Worm (Caenorhabditis elegans) whole organism, L4 larva: ENCODE data around the gene fipr-13.

Source experiments
- F49E8.2 ChIP-seq: sonication (generic microtip); optimal IDR thresholded peaks from 2 replicates; lab custom pipeline; 2016; ENCODE audit warnings: missing compliant biosample characterization, mild to moderate bottlenecking, missing genetic modification characterization, borderline replicate concordance
- R02D3.7 ChIP-seq: fragments of 150-350 bp; sonication (generic microtip); optimal IDR thresholded peaks from 3 replicates; lab custom pipeline; 2014; ENCODE audit warnings: missing biosample characterization, missing genetic modification characterization
- T20F7.1 ChIP-seq: fragments of 200-800 bp; sonication (Bioruptor generic); optimal IDR thresholded peaks from 2 replicates; lab custom pipeline; 2018; ENCODE audit warnings: mild to moderate bottlenecking, missing genetic modification characterization, missing compliant biosample characterization
- Y105C5A.15 ChIP-seq: fragments of 200-800 bp; sonication (Bioruptor generic); IDR thresholded peaks from 2 replicates; pipeline ENCODE4 v1.3.6; 2022; ENCODE audit warnings: missing genetic modification characterization, missing compliant biosample characterization
- Y48G9A.11 ChIP-seq: fragments of 200-800 bp; sonication (Bioruptor generic); IDR thresholded peaks from 2 replicates; pipeline ENCODE4 v1.3.6; 2022; ENCODE audit warnings: missing genetic modification reagents, missing genetic modification characterization, missing compliant biosample characterization
- Y5F2A.4 ChIP-seq: fragments of 200-800 bp; sonication (Bioruptor generic); optimal IDR thresholded peaks from 2 replicates; lab custom pipeline; 2018; ENCODE audit warnings: mild to moderate bottlenecking, missing genetic modification characterization, missing compliant biosample characterization
- ZK337.2 ChIP-seq: fragments of 200-800 bp; sonication (Bioruptor generic); IDR thresholded peaks from 2 replicates; pipeline ENCODE4 v1.3.6; 2022; ENCODE audit warnings: missing genetic modification reagents, missing genetic modification characterization, missing compliant biosample characterization
- ZK546.5 ChIP-seq, 2 experiments: sonication (generic microtip); optimal IDR thresholded peaks; 2 replicates each; lab custom pipeline; 2017; ENCODE audit warnings: missing biosample characterization in 2 of 2, missing genetic modification characterization in 2 of 2
- ama-1 ChIP-seq: fragments of 150-350 bp; optimal IDR thresholded peaks from 2 replicates; lab custom pipeline; 2014; ENCODE audit warnings: inconsistent platforms, mixed read lengths
- arid-1 ChIP-seq: fragments of 200-800 bp; sonication (Bioruptor generic); conservative IDR thresholded peaks from 2 replicates; pipeline ENCODE4 v1.3.6; 2022; ENCODE audit warnings: missing genetic modification reagents, missing genetic modification characterization, missing compliant biosample characterization
- attf-4 ChIP-seq: sonication (generic microtip); optimal IDR thresholded peaks from 3 replicates; lab custom pipeline; 2017; ENCODE audit warnings: missing biosample characterization, missing genetic modification characterization
- ceh-28 ChIP-seq: fragments of 150-350 bp; optimal IDR thresholded peaks from 2 replicates; lab custom pipeline; 2014; ENCODE audit warnings: missing biosample characterization, missing genetic modification reagents, missing genetic modification characterization
- ceh-32 ChIP-seq: sonication (generic microtip); optimal IDR thresholded peaks from 2 replicates; lab custom pipeline; 2016; ENCODE audit warnings: mild to moderate bottlenecking, missing genetic modification characterization, missing compliant biosample characterization; ENCODE audit not compliant: poor library complexity
- ceh-82 ChIP-seq: sonication (generic microtip); optimal IDR thresholded peaks from 2 replicates; lab custom pipeline; 2017; ENCODE audit warnings: missing biosample characterization, missing genetic modification characterization
- ces-1 ChIP-seq: fragments of 150-350 bp; sonication (generic microtip); optimal IDR thresholded peaks from 4 replicates; lab custom pipeline; 2014; ENCODE audit warnings: missing biosample characterization, missing genetic modification reagents, missing genetic modification characterization
- cey-2 ChIP-seq: sonication (generic microtip); optimal IDR thresholded peaks from 3 replicates; lab custom pipeline; 2017; ENCODE audit warnings: missing genetic modification characterization, mild to moderate bottlenecking, missing compliant biosample characterization, antibody characterized with exemption, borderline replicate concordance; ENCODE audit not compliant: insufficient read depth
- ctbp-1 ChIP-seq: fragments of 200-800 bp; sonication (Bioruptor generic); IDR thresholded peaks from 2 replicates; pipeline ENCODE4 v1.3.6; 2022; ENCODE audit warnings: missing genetic modification reagents, missing genetic modification characterization, missing compliant biosample characterization
- daf-16 ChIP-seq, 3 experiments: sonication (generic microtip); optimal IDR thresholded peaks; 2 replicates each; lab custom pipeline; 2016 to 2017; ENCODE audit warnings: missing genetic modification characterization in 3 of 3, missing genetic modification reagents in 3 of 3, mild to moderate bottlenecking in 2 of 3, missing compliant biosample characterization in 2 of 3, missing biosample characterization in 1 of 3, moderate library complexity in 1 of 3
- dmd-6 ChIP-seq: fragments of 200-800 bp; sonication (Bioruptor generic); IDR thresholded peaks from 2 replicates; pipeline ENCODE4 v1.3.6; 2022; ENCODE audit warnings: missing genetic modification reagents, missing genetic modification characterization, missing compliant biosample characterization
- egl-27 ChIP-seq: sonication (generic microtip); optimal IDR thresholded peaks from 3 replicates; lab custom pipeline; 2017; ENCODE audit warnings: missing biosample characterization, missing genetic modification reagents, missing genetic modification characterization
- fkh-10 ChIP-seq: fragments of 150-350 bp; optimal IDR thresholded peaks from 2 replicates; lab custom pipeline; 2014; ENCODE audit warnings: missing biosample characterization, missing genetic modification reagents, missing genetic modification characterization
- fos-1 ChIP-seq: fragments of 150-350 bp; optimal IDR thresholded peaks from 2 replicates; lab custom pipeline; 2014; ENCODE audit warnings: missing biosample characterization, missing genetic modification characterization
- hif-1 ChIP-seq, 2 experiments: sonication (generic microtip); optimal IDR thresholded peaks; 2 replicates each; lab custom pipeline; 2016 to 2017; ENCODE audit warnings: missing compliant biosample characterization in 2 of 2, missing genetic modification characterization in 2 of 2, missing genetic modification reagents in 2 of 2, missing genotype in 2 of 2, mild to moderate bottlenecking in 1 of 2
- hlh-11 ChIP-seq: fragments of 200-800 bp; sonication (Bioruptor generic); optimal IDR thresholded peaks from 2 replicates; lab custom pipeline; 2018; ENCODE audit warnings: mild to moderate bottlenecking, missing genetic modification characterization, missing compliant biosample characterization
- hlh-30 ChIP-seq: sonication (generic microtip); optimal IDR thresholded peaks from 2 replicates; lab custom pipeline; 2017; ENCODE audit warnings: antibody characterized with exemption, mild to moderate bottlenecking, missing genetic modification characterization, missing compliant biosample characterization; ENCODE audit not compliant: insufficient read depth
- jun-1 ChIP-seq: fragments of 150-350 bp; optimal IDR thresholded peaks from 2 replicates; lab custom pipeline; 2014; ENCODE audit warnings: missing biosample characterization, missing genetic modification reagents, missing genetic modification characterization
- lim-7 ChIP-seq: fragments of 200-800 bp; sonication (Bioruptor generic); IDR thresholded peaks from 2 replicates; pipeline ENCODE4 v1.3.6; 2022; ENCODE audit warnings: missing genetic modification characterization, missing compliant biosample characterization
- lin-13 ChIP-seq: fragments of 150-350 bp; optimal IDR thresholded peaks from 2 replicates; lab custom pipeline; 2014; ENCODE audit warnings: missing biosample characterization, missing genetic modification reagents, missing genetic modification characterization
- lin-15B ChIP-seq: fragments of 150-350 bp; sonication (generic microtip); optimal IDR thresholded peaks from 3 replicates; lab custom pipeline; 2014; ENCODE audit warnings: missing biosample characterization, missing genetic modification characterization
- lin-29 ChIP-seq: fragments of 200-800 bp; sonication (Bioruptor generic); IDR thresholded peaks from 2 replicates; pipeline ENCODE4 v1.3.6; 2022; ENCODE audit warnings: missing genetic modification reagents, missing genetic modification characterization, missing compliant biosample characterization
- lsy-2 ChIP-seq, 2 experiments: fragments of 150-350 bp in 1 of 2; sonication (generic microtip) in 1 of 2; optimal IDR thresholded peaks; 2 replicates each; lab custom pipeline; 2014 to 2017; ENCODE audit warnings: missing biosample characterization in 2 of 2, missing genetic modification characterization in 2 of 2
- madf-5 ChIP-seq, 2 experiments: fragments of 200-800 bp; sonication (Bioruptor generic); IDR thresholded peaks; 2 replicates each; pipeline ENCODE4 v1.3.6; 2022; ENCODE audit warnings: missing compliant biosample characterization in 2 of 2, missing genetic modification characterization in 2 of 2
- madf-9 ChIP-seq: fragments of 200-800 bp; sonication (Bioruptor generic); conservative IDR thresholded peaks from 2 replicates; pipeline ENCODE4 v1.3.6; 2022; ENCODE audit warnings: missing genetic modification reagents, missing genetic modification characterization, missing compliant biosample characterization
- mep-1 ChIP-seq: fragments of 150-350 bp; sonication (generic microtip); optimal IDR thresholded peaks from 3 replicates; lab custom pipeline; 2014; ENCODE audit warnings: missing biosample characterization, missing genetic modification characterization
- nhr-102 ChIP-seq: sonication (generic microtip); optimal IDR thresholded peaks from 2 replicates; lab custom pipeline; 2016; ENCODE audit warnings: mild to moderate bottlenecking, missing genetic modification characterization, moderate library complexity, missing compliant biosample characterization
- nhr-11 ChIP-seq: fragments of 150-350 bp; optimal IDR thresholded peaks from 2 replicates; lab custom pipeline; 2014; ENCODE audit warnings: missing biosample characterization, missing genetic modification characterization
- nhr-111 ChIP-seq: fragments of 200-800 bp; sonication (Bioruptor generic); optimal IDR thresholded peaks from 2 replicates; lab custom pipeline; 2018; ENCODE audit warnings: mild to moderate bottlenecking, missing genetic modification characterization, missing compliant biosample characterization
- nhr-237 ChIP-seq: sonication (generic microtip); optimal IDR thresholded peaks from 2 replicates; lab custom pipeline; 2017; ENCODE audit warnings: missing biosample characterization, missing genetic modification characterization
- nhr-25 ChIP-seq: sonication (generic microtip); optimal IDR thresholded peaks from 2 replicates; lab custom pipeline; 2017; ENCODE audit warnings: missing genetic modification characterization, mild to moderate bottlenecking, missing compliant biosample characterization, antibody characterized with exemption, moderate library complexity, borderline replicate concordance; ENCODE audit not compliant: insufficient read depth
- nhr-28 ChIP-seq: fragments of 150-350 bp; optimal IDR thresholded peaks from 2 replicates; lab custom pipeline; 2014; ENCODE audit warnings: missing biosample characterization, missing genetic modification characterization
- nhr-77 ChIP-seq: fragments of 150-350 bp; optimal IDR thresholded peaks from 2 replicates; lab custom pipeline; 2014; ENCODE audit warnings: missing biosample characterization, missing genetic modification characterization
- pha-4 ChIP-seq, 2 experiments: fragments of 150-350 bp in 1 of 2; fragments of 200-800 bp in 1 of 2; sonication (Bioruptor generic) in 1 of 2; IDR thresholded peaks in 1 of 2; optimal IDR thresholded peaks in 1 of 2; 2 replicates each; pipeline versions ENCODE4 v1.3.6 to Lab custom; 2014 to 2022; ENCODE audit warnings: missing genetic modification characterization in 2 of 2, missing genetic modification reagents in 2 of 2, missing biosample characterization in 1 of 2, missing compliant biosample characterization in 1 of 2
- rbr-2 ChIP-seq: sonication (generic microtip); optimal IDR thresholded peaks from 2 replicates; lab custom pipeline; 2016; ENCODE audit warnings: missing genotype, missing genetic modification characterization, missing compliant biosample characterization
- sdz-12 ChIP-seq: fragments of 200-800 bp; sonication (Bioruptor generic); optimal IDR thresholded peaks from 2 replicates; lab custom pipeline; 2018; ENCODE audit warnings: mild to moderate bottlenecking, missing genetic modification characterization, missing compliant biosample characterization
- spr-1 ChIP-seq: sonication (generic microtip); optimal IDR thresholded peaks from 2 replicates; lab custom pipeline; 2016; ENCODE audit warnings: mild to moderate bottlenecking, missing genetic modification characterization, missing compliant biosample characterization
- spr-3 ChIP-seq: fragments of 200-800 bp; sonication (Bioruptor generic); optimal IDR thresholded peaks from 2 replicates; lab custom pipeline; 2018; ENCODE audit warnings: mild to moderate bottlenecking, missing genetic modification characterization, missing compliant biosample characterization
- tag-97 ChIP-seq: fragments of 200-800 bp; sonication (Bioruptor generic); IDR thresholded peaks from 2 replicates; pipeline ENCODE4 v1.3.6; 2022; ENCODE audit warnings: missing genetic modification characterization, missing compliant biosample characterization
- vab-7 ChIP-seq: fragments of 200-800 bp; sonication (Bioruptor generic); IDR thresholded peaks from 2 replicates; pipeline ENCODE4 v1.3.6; 2022; ENCODE audit warnings: missing genetic modification reagents, missing genetic modification characterization, missing compliant biosample characterization
- zag-1 ChIP-seq: fragments of 150-350 bp; optimal IDR thresholded peaks from 2 replicates; lab custom pipeline; 2014; ENCODE audit warnings: missing biosample characterization, missing genetic modification characterization
- zip-11 ChIP-seq: fragments of 200-800 bp; sonication (Bioruptor generic); IDR thresholded peaks from 2 replicates; pipeline ENCODE4 v1.3.6; 2022; ENCODE audit warnings: missing genetic modification characterization, missing compliant biosample characterization
- zip-2 ChIP-seq: fragments of 150-350 bp; optimal IDR thresholded peaks from 2 replicates; lab custom pipeline; 2014; ENCODE audit warnings: missing biosample characterization, missing genetic modification characterization
- ztf-7 ChIP-seq: fragments of 150-350 bp; optimal IDR thresholded peaks from 2 replicates; lab custom pipeline; 2014; ENCODE audit warnings: missing biosample characterization, missing genetic modification characterization

fipr-13 gene

DNA sequence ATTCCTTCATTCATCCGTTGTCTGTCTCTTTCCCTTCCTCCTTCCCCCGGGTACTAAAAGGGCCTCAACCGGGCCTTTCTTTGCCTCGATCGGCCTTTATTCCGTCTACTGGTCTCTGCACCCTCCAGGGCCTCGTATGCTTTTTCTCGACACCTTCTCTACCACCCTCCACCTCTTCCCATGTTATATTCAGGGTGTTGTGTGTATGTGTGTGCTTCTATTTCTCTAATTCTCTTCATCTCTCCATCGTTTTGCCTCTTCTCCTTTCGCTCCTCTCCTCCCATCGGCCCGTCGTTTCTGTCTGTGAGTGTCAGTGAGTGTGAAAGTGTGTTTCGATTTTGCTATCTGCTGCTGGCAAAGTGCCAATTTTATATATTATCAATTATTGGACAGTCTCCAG is 24.5 kb upstream of the fipr-13 start (continued):
- no peak for TF ChIP-seq egl-27
- TF ChIP-seq nhr-237 (tag; lab: Kevin White, UChicago) = no peak
- peak; percentile 70 for TF ChIP-seq lin-13
- no peak for TF ChIP-seq R02D3.7 (tag; lab: Kevin White, UChicago)
- TF ChIP-seq zip-2 (tag; lab: Kevin White, UChicago) = no peak
- peak; percentile 39 for TF ChIP-seq spr-3
- peak; percentile 31 for TF ChIP-seq ztf-7 (tag; lab: Kevin White, UChicago)
- TF ChIP-seq spr-1 (tag; lab: Kevin White, UChicago) = peak; percentile 47
- TF ChIP-seq nhr-11 (tag; lab: Kevin White, UChicago) = no peak
- TF ChIP-seq lsy-2 (tag; optimal IDR thresholded peaks at IDR 0.05; lab: Kevin White, UChicago) = peak; percentile 68 to 88
- no peak for TF ChIP-seq Y48G9A.11
- TF ChIP-seq hif-1 (tag; optimal IDR thresholded peaks at IDR 0.05; lab: Kevin White, UChicago) = peak in 1 of 2 experiments; percentile 44
- no peak for TF ChIP-seq lim-7 (GFP tag; lab: Robert Waterston, UW)
- no peak for TF ChIP-seq zip-11
- no peak for TF ChIP-seq zag-1 (tag; lab: Kevin White, UChicago)
- TF ChIP-seq ceh-32 (tag; lab: Kevin White, UChicago) = peak; percentile 20
- peak; percentile 77 for TF ChIP-seq rbr-2
- TF ChIP-seq arid-1 = peak; percentile 43; the same call in 1 of the 2 replicates
- TF ChIP-seq ama-1 (lab: Kevin White, UChicago) = no peak
- TF ChIP-seq F49E8.2 (tag; lab: Kevin White, UChicago) = no peak
- TF ChIP-seq Y105C5A.15 = no peak
- no peak for TF ChIP-seq nhr-111 (GFP tag; lab: Kevin White, UChicago)
- TF ChIP-seq Y5F2A.4 = no peak
- TF ChIP-seq mep-1 (tag; lab: Kevin White, UChicago) = peak; percentile 89
- peak; percentile 55 for TF ChIP-seq jun-1 (tag; lab: Kevin White, UChicago)
- no peak for TF ChIP-seq cey-2
- no peak for TF ChIP-seq fos-1 (tag; lab: Kevin White, UChicago)
- peak; percentile 60; the same call in 1 of the 2 replicates for TF ChIP-seq ctbp-1 (GFP tag; lab: Robert Waterston, UW)
- TF ChIP-seq hlh-30 (tag; lab: Kevin White, UChicago) = peak; percentile 80
- peak; percentile 91 for TF ChIP-seq hlh-11 (tag; lab: Kevin White, UChicago)
- no peak for TF ChIP-seq vab-7 (GFP tag; lab: Robert Waterston, UW)
- peak; percentile 88 for TF ChIP-seq dmd-6 (GFP tag; lab: Robert Waterston, UW)
- no peak for TF ChIP-seq madf-5 (GFP tag; IDR thresholded peaks at IDR 0.05; lab: Robert Waterston, UW)
- TF ChIP-seq ZK337.2 = no peak

- TF ChIP-seq sdz-12 (GFP tag; lab: Kevin White, UChicago) (no peak), nhr-25 (tag; lab: Kevin White, UChicago) (no peak), nhr-102 (no peak), ceh-82 (tag; lab: Kevin White, UChicago) (no peak), egl-27 (no peak), daf-16 (GFP tag; optimal IDR thresholded peaks at IDR 0.05; lab: Kevin White, UChicago) (no peak), daf-16 (tag; optimal IDR thresholded peaks at IDR 0.05; lab: Kevin White, UChicago) (no peak), pha-4 (GFP tag; IDR thresholded peaks at IDR 0.05; lab: Robert Waterston, UW) (no peak), pha-4 (tag; optimal IDR thresholded peaks at IDR 0.05; lab: Kevin White, UChicago) (no peak), ces-1 (GFP tag; lab: Kevin White, UChicago) (no peak), T20F7.1 (GFP tag; lab: Kevin White, UChicago) (no peak), lin-15B (tag; lab: Kevin White, UChicago) (no peak), ZK546.5 (tag; optimal IDR thresholded peaks at IDR 0.05; lab: Kevin White, UChicago) (no peak), ceh-28 (tag; lab: Kevin White, UChicago) (no peak), fkh-10 (GFP tag; lab: Kevin White, UChicago) (peak; percentile 44), attf-4 (tag; lab: Kevin White, UChicago) (no peak), lin-29 (GFP tag; lab: Robert Waterston, UW) (no peak), nhr-237 (tag; lab: Kevin White, UChicago) (no peak), tag-97 (GFP tag; lab: Robert Waterston, UW) (no peak), nhr-28 (tag; lab: Kevin White, UChicago) (peak; percentile 38), madf-9 (GFP tag; lab: Robert Waterston, UW) (no peak), nhr-77 (tag; lab: Kevin White, UChicago) (no peak)
Observed at ce11 chrV:10041484-10041883, 22.8 kb upstream of the fipr-13 start.
